Worm (Caenorhabditis elegans) whole organism, early embryonic: ENCODE results near the gene ndus-8.

ENCODE experiments used
- hmbx-1 ChIP-seq: sonication (generic microtip); optimal IDR thresholded peaks from 2 replicates; lab custom pipeline; 2016; ENCODE audit warnings: mild to moderate bottlenecking, missing genetic modification characterization, missing compliant biosample characterization
- tbx-37 ChIP-seq: fragments of 200-800 bp; sonication (Bioruptor generic); conservative IDR thresholded peaks from 2 replicates; pipeline ENCODE4 v1.3.6; 2022; ENCODE audit warnings: missing genetic modification reagents, missing genetic modification characterization, missing compliant biosample characterization
- tra-4 ChIP-seq: sonication (generic microtip); optimal IDR thresholded peaks from 2 replicates; lab custom pipeline; 2017; ENCODE audit warnings: missing genetic modification characterization, missing compliant biosample characterization

ce11 chrIII:7192942-7193665 is 40.9 kb downstream of the ndus-8 start, which contains the start of gene mec-14:
- no peak for TF ChIP-seq tra-4
- TF ChIP-seq tbx-37 (GFP tag; lab: Robert Waterston, UW) = no peak
- TF ChIP-seq hmbx-1 (tag; lab: Kevin White, UChicago) = no peak
